Worm (Caenorhabditis elegans): ENCODE data around the gene txdc-9.

The txdc-9 gene

DNA sequence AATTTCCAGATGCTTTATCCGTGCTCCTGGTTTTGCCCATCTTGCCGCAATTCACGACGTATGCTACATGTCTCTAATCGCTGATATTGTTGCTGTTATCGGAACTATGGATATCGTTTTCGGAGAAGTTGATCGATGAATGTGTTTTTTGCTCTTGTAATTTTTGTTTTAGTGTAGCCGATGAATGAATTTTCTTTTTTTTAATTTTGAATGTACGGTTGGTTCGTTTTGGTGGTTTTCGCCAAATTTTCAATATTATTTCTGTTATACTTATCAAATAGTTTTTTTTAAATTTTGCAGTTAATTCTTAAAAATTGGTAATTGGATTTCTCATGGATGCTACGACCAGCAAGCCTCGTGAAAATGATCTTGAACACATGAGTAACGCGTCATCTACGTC, 35.0 kb downstream of the txdc-9 start, which contains the start of gene T26A5.2:
Gene T26A5.2, plus strand, starts transcription at position 301 of the 400 bp plus-strand sequence.
- no peak for TF ChIP-seq nhr-84 (tag; optimal IDR thresholded peaks at IDR 0.05)
- no peak for TF ChIP-seq nhr-28 (tag; optimal IDR thresholded peaks at IDR 0.05)
- TF ChIP-seq pax-3 (tag; optimal IDR thresholded peaks at IDR 0.05): no peak
- no peak for TF ChIP-seq C34B4.2 (tag; optimal IDR thresholded peaks at IDR 0.05)
- TF ChIP-seq nhr-19 (GFP tag; conservative IDR thresholded peaks at IDR 0.05): no peak

DNA sequence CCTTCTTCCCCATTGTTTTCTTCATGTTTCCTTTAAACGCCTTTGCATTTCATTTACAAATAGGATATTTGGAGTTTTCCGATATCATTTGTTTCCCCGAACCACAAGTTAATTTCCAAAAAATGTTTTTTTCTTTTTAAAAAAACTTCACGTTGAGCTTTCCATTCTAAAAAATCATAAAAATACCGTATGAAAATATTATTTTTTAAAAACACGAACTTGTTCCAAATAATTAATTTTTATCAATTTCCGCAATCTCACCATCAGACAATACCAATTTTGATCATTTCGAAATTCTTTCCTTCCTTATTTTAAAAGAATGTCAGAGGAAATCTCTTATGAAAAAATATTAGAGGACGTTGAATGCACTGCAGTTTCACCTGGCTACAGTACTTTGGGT, 39.5 kb downstream of the txdc-9 start, which contains the start of gene wht-6:
Gene wht-6, plus strand, starts transcription at position 301 of the 400 bp plus-strand sequence.
- TF ChIP-seq hlh-17 (GFP tag; optimal IDR thresholded peaks at IDR 0.05; ENCODE audit: borderline replicate concordance) (no peak), nhr-47 (tag; optimal IDR thresholded peaks at IDR 0.05) (no peak), ceh-90 (tag; optimal IDR thresholded peaks at IDR 0.05) (no peak), nhr-11 (tag; optimal IDR thresholded peaks at IDR 0.05) (no peak), nhr-90 (tag; optimal IDR thresholded peaks at IDR 0.05; ENCODE audit: poor library complexity) (no peak), swsn-7 (tag; optimal IDR thresholded peaks at IDR 0.05) (no peak), dsc-1 (tag; optimal IDR thresholded peaks at IDR 0.05) (no peak), C16A3.4 (tag; optimal IDR thresholded peaks at IDR 0.05) (no peak), ama-1 (optimal IDR thresholded peaks at IDR 0.05) (no peak), egl-13 (tag; optimal IDR thresholded peaks at IDR 0.05) (no peak), pag-3 (tag; optimal IDR thresholded peaks at IDR 0.05; ENCODE audit: borderline replicate concordance, insufficient read depth) (no peak)

DNA sequence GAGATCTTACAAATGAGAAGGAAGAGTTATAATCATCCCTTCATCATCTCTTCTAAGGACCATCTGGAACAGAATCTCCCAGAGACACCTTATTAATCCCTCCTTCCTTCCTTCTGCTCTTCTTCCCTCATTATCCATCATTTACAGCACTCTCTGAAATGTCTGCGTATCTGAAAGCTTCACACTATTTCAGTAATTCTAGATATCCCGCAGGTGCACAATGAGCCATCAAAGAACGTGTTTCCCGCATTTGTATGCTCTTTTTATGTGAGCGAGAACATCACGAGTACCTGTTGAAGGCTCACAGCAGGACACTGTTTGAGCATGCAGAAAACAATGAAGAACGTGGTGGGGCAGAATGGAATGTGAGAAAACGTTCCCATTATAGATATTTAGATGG, 44.4 kb downstream of the txdc-9 start:
- TF ChIP-seq lin-35 (GFP tag; optimal IDR thresholded peaks at IDR 0.05): no peak
- TF ChIP-seq hpl-2 (GFP tag; optimal IDR thresholded peaks at IDR 0.05): no peak
- no peak for TF ChIP-seq mab-9 (GFP tag; IDR thresholded peaks at IDR 0.05)
- TF ChIP-seq fkh-10 (GFP tag; optimal IDR thresholded peaks at IDR 0.05): no peak
- TF ChIP-seq ceh-82 (tag; optimal IDR thresholded peaks at IDR 0.05): no peak
- TF ChIP-seq snpc-4 (tag; optimal IDR thresholded peaks at IDR 0.05): no peak

DNA sequence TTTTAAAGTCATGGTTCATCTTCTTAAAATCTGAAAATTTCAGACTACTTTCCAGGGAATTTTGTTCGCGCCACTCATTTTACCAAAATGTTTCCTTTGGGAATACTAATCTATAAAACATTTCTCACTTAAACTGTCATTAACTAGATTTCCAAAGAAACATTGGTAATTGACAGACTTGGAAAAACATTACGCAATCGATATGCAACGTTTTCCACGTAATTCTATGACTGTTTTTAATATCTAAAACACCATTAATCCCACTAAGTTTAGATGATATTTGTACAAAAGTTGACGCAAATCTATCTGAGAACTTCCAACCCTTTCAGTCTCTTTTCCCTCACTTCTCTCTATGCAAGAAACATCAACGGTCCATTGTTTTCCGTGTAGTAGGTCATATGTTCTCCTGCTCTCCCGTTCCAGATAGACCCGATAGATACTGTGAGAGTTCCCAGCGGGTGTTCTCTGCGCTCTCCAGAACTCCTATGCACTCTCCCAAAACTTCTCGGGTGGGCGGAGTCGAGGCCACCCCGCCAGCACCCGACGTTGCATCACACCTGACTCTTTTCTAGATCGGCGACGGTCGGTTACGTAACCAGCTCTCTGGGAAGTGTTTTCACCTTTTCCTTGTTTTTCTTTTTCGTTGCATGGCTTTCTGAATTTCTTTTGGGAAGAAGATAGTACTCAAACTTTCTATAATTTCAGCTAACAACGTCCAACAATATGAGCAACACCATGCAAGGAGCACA, 46.5 kb downstream of the txdc-9 start, which contains the start of gene zip-8:
Gene zip-8, plus strand, starts transcription at position 700 of the 749 bp plus-strand sequence.
- TF ChIP-seq lsy-2 (tag; optimal IDR thresholded peaks at IDR 0.05) (no peak), unc-62 (GFP tag; optimal IDR thresholded peaks at IDR 0.05) (no peak), ceh-88 (GFP tag; IDR thresholded peaks at IDR 0.05) (no peak), lin-14 (GFP tag; optimal IDR thresholded peaks at IDR 0.05) (no peak), nhr-11 (tag; optimal IDR thresholded peaks at IDR 0.05) (no peak), grh-1 (GFP tag; IDR thresholded peaks at IDR 0.05) (no peak)

DNA sequence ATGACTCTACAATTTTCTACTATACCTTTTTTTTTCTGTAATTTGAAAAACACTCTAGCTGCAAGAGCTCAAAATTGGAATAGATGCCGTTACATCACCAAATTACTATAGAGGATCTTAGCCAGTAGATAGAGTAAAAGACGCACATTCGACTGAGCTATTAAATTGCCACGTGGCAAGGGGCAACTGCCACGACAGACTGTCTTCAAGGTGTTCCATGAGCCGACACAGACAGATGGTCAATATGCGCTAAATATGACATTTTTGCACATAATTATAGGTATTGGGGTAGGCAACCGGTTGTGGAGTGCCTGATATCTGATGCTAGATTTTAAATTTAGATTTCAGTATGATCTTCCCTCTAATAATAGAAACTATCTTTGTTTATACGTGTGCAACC, 47.5 kb downstream of the txdc-9 start:
- TF ChIP-seq F16B12.6 (tag; optimal IDR thresholded peaks at IDR 0.05) (no peak), ceh-88 (GFP tag; IDR thresholded peaks at IDR 0.05) (no peak), C16A3.4 (tag; optimal IDR thresholded peaks at IDR 0.05) (no peak), dpl-1 (GFP tag; optimal IDR thresholded peaks at IDR 0.05) (no peak), ceh-82 (tag; optimal IDR thresholded peaks at IDR 0.05) (no peak), lin-35 (GFP tag; optimal IDR thresholded peaks at IDR 0.05) (no peak), pag-3 (tag; optimal IDR thresholded peaks at IDR 0.05; ENCODE audit: borderline replicate concordance, insufficient read depth) (no peak), ets-5 (GFP tag; IDR thresholded peaks at IDR 0.05) (no peak), unc-62 (GFP tag; optimal IDR thresholded peaks at IDR 0.05) (no peak), grh-1 (GFP tag; IDR thresholded peaks at IDR 0.05) (no peak), nhr-90 (tag; optimal IDR thresholded peaks at IDR 0.05; ENCODE audit: poor library complexity) (no peak), lin-13 (GFP tag; optimal IDR thresholded peaks at IDR 0.05) (no peak), nhr-20 (tag; optimal IDR thresholded peaks at IDR 0.05) (no peak), fkh-4 (tag; optimal IDR thresholded peaks at IDR 0.05; ENCODE audit: borderline replicate concordance) (no peak), ceh-8 (GFP tag; optimal IDR thresholded peaks at IDR 0.05) (no peak), nhr-237 (tag; optimal IDR thresholded peaks at IDR 0.05) (no peak), ztf-11 (tag; optimal IDR thresholded peaks at IDR 0.05) (no peak)
